Worm (Caenorhabditis elegans): ENCODE results near the gene W06G6.20.
"Not testable (repeated sequence)": the region's sequence is repeated elsewhere in the genome, so short reads cannot be mapped to it uniquely, and the experiment has no call there.

ce11 chrV:16649200-16649599 lies 1.0 kb upstream of the W06G6.20 start, which contains the start of gene W06G6.11:
- TF ChIP-seq sea-1 (GFP tag; conservative IDR thresholded peaks at IDR 0.05); ama-1 (optimal IDR thresholded peaks at IDR 0.05); ceh-36 (tag; optimal IDR thresholded peaks at IDR 0.05); aly-1 (tag; optimal IDR thresholded peaks at IDR 0.05); B0310.2 (tag; optimal IDR thresholded peaks at IDR 0.05); flt-1 (GFP tag; IDR thresholded peaks at IDR 0.05); hmbx-1 (tag; optimal IDR thresholded peaks at IDR 0.05); pes-1 (GFP tag; IDR thresholded peaks at IDR 0.05); hnd-1 (tag; optimal IDR thresholded peaks at IDR 0.05); ets-7 (tag; optimal IDR thresholded peaks at IDR 0.05); hmg-4 (GFP tag; optimal IDR thresholded peaks at IDR 0.05); ceh-13 (GFP tag; optimal IDR thresholded peaks at IDR 0.05); F13C5.2 (tag; optimal IDR thresholded peaks at IDR 0.05); tbx-37 (GFP tag; conservative IDR thresholded peaks at IDR 0.05): not testable (repeated sequence)

Measured in whole organism, early embryonic.